Worm (Caenorhabditis elegans): ENCODE data around the gene hipr-1.

Gene hipr-1

DNA sequence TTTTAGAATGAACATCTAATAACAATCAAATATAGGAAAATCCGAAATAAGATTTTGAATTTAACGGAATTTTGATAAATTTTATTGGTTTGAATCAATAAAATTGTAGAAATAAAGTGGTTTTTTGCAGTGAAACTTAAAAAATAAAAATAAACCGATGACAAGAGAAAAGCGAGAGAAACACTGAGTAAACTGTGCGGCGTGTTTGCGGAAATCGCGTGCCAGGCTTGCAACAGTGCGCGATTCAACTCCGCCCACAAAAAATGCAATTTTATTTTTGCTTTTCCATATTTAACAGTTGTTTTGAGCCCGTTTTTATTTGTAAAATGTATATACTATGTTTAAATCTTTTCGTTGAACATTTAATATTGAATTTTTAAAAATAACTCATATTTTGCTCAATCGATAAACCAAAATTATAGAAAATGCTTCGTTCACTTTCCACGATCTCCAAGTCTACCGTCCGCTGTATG is 47.9 kb downstream of the hipr-1 start, which contains the start of gene mtss-1 (continued):
- TF ChIP-seq tbx-7 (tag; optimal IDR thresholded peaks at IDR 0.05) (peak; percentile 31), ceh-48 (tag; optimal IDR thresholded peaks at IDR 0.05) (peak; percentile 36), K02D7.2 (tag; optimal IDR thresholded peaks at IDR 0.05) (peak; percentile 74), pha-2 (tag; optimal IDR thresholded peaks at IDR 0.05) (peak; percentile 74), dve-1 (tag; optimal IDR thresholded peaks at IDR 0.05) (no peak), mec-3 (tag; optimal IDR thresholded peaks at IDR 0.05; ENCODE audit: borderline replicate concordance) (no peak), hlh-6 (tag; optimal IDR thresholded peaks at IDR 0.05) (peak; percentile 45), pqm-1 (tag; optimal IDR thresholded peaks at IDR 0.05) (no peak), ceh-34 (tag; optimal IDR thresholded peaks at IDR 0.05) (peak; percentile 81), nfya-1 (tag; optimal IDR thresholded peaks at IDR 0.05) (peak; percentile 78), elt-2 (tag; optimal IDR thresholded peaks at IDR 0.05) (peak; percentile 92), npax-4 (tag; optimal IDR thresholded peaks at IDR 0.05) (peak; percentile 67), ets-4 (tag; optimal IDR thresholded peaks at IDR 0.05) (peak; percentile 1), ceh-45 (GFP tag; IDR thresholded peaks at IDR 0.05) (no peak), F13H6.1 (tag; optimal IDR thresholded peaks at IDR 0.05) (peak; percentile 57), dmd-4 (tag; optimal IDR thresholded peaks at IDR 0.05; ENCODE audit: borderline replicate concordance) (no peak), ceh-30 (tag; optimal IDR thresholded peaks at IDR 0.05) (no peak)

DNA sequence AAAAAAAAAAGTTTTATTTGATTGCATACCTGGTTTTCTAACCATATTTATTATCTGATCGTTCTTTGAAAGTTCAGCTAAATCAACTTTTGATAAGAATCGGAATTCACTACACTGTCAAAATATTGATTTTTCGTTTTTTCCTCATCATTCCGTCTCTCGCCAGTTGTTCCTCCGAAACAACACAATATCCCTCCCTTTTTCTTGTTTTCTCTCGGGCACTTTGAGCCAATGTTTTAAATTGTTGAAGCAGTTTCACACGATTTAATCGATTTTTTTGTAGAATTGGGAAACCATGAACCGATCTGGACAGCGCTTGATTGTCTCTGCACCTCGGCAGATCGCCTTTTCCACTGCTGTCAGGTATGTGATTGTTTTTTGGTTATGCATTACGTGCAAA is 49.3 kb downstream of the hipr-1 start, which contains the start of gene K02D10.1:
Gene K02D10.1 (plus strand): TSS at position 284 of the 400 bp plus-strand sequence.
- TF ChIP-seq hlh-30 (tag; optimal IDR thresholded peaks at IDR 0.05; ENCODE audit: insufficient read depth) = no peak

DNA sequence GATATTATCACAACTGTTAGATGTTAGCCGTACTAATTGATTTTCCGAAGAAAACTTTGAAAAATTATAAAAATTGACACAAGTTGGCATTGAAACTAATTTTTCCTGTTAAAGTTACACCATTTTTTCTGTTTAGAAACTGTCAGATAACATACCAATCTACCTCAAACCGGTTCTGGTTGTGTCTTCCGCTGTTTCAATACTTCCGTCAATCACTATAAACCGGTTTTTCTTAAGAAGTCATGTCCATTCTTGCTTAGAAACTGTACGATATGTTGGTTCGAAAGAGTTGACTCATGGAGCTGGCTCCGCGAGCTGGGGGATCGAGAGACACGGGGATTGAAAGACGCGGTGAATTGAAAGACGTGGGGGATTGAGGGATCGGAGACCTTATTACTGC is 50.2 kb downstream of the hipr-1 start:
- TF ChIP-seq unc-55 (GFP tag; optimal IDR thresholded peaks at IDR 0.05) (no peak), unc-3 (GFP tag; conservative IDR thresholded peaks at IDR 0.05) (no peak), unc-3 (tag; optimal IDR thresholded peaks at IDR 0.05) (no peak), ceh-9 (tag; optimal IDR thresholded peaks at IDR 0.05) (no peak), elt-4 (tag; optimal IDR thresholded peaks at IDR 0.05) (no peak), pqm-1 (tag; optimal IDR thresholded peaks at IDR 0.05) (no peak), elt-2 (tag; optimal IDR thresholded peaks at IDR 0.05) (no peak), ceh-19 (GFP tag; optimal IDR thresholded peaks at IDR 0.05) (no peak), lim-6 (tag; optimal IDR thresholded peaks at IDR 0.05) (no peak), pros-1 (tag; optimal IDR thresholded peaks at IDR 0.05) (no peak), sox-4 (tag; optimal IDR thresholded peaks at IDR 0.05) (no peak), unc-86 (tag; optimal IDR thresholded peaks at IDR 0.05) (no peak), lin-11 (tag; optimal IDR thresholded peaks at IDR 0.05) (no peak), zip-5 (tag; optimal IDR thresholded peaks at IDR 0.05) (no peak), dve-1 (tag; optimal IDR thresholded peaks at IDR 0.05) (no peak), fkh-6 (tag; optimal IDR thresholded peaks at IDR 0.05) (no peak), ceh-34 (tag; optimal IDR thresholded peaks at IDR 0.05) (no peak), pat-9 (tag; optimal IDR thresholded peaks at IDR 0.05) (no peak)

DNA sequence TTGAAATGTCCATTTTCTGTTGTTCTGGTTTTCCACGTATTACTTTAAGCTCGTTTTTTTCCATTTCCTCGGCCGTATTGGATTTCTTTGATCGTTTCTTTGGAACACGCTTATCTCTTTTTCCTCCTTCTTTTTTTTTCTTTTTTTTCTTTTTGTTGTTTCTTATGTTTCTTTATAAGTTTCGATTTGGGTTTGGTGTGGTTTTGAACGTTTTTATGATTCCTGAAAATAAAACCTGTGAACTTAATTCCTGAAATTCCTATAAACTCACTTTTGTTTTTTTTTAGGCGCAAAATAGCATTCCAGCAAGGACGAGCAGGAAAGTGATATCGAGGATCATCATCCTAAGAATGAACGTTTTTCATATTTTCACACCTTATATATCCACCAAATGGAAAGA is 51.2 kb downstream of the hipr-1 start, which contains the start of gene K02D10.2:
Gene K02D10.2 (minus strand): TSS at position 101 of the 400 bp plus-strand sequence.
- TF ChIP-seq ttx-3 (tag; optimal IDR thresholded peaks at IDR 0.05) (no peak), pax-1 (tag; optimal IDR thresholded peaks at IDR 0.05) (no peak), sox-4 (tag; optimal IDR thresholded peaks at IDR 0.05) (no peak), ceh-22 (tag; optimal IDR thresholded peaks at IDR 0.05) (no peak), ref-2 (tag; optimal IDR thresholded peaks at IDR 0.05) (no peak), fkh-10 (GFP tag; optimal IDR thresholded peaks at IDR 0.05) (no peak), nhr-232 (tag; optimal IDR thresholded peaks at IDR 0.05) (no peak), ceh-45 (GFP tag; IDR thresholded peaks at IDR 0.05) (no peak), unc-3 (GFP tag; conservative IDR thresholded peaks at IDR 0.05) (no peak), unc-3 (tag; optimal IDR thresholded peaks at IDR 0.05) (no peak), pag-3 (tag; optimal IDR thresholded peaks at IDR 0.05; ENCODE audit: borderline replicate concordance) (no peak), nhr-11 (tag; optimal IDR thresholded peaks at IDR 0.05) (no peak), odd-2 (tag; optimal IDR thresholded peaks at IDR 0.05) (no peak), ceh-48 (tag; optimal IDR thresholded peaks at IDR 0.05) (no peak), pha-4 (tag; optimal IDR thresholded peaks at IDR 0.05) (no peak), fax-1 (tag; optimal IDR thresholded peaks at IDR 0.05) (no peak), ceh-18 (tag; optimal IDR thresholded peaks at IDR 0.05) (no peak), C08G9.2 (tag; optimal IDR thresholded peaks at IDR 0.05) (no peak), ztf-16 (tag; optimal IDR thresholded peaks at IDR 0.05) (no peak)
